Worm (Caenorhabditis elegans): ENCODE measurements around the gene hmit-1.3.

hmit-1.3 gene

DNA sequence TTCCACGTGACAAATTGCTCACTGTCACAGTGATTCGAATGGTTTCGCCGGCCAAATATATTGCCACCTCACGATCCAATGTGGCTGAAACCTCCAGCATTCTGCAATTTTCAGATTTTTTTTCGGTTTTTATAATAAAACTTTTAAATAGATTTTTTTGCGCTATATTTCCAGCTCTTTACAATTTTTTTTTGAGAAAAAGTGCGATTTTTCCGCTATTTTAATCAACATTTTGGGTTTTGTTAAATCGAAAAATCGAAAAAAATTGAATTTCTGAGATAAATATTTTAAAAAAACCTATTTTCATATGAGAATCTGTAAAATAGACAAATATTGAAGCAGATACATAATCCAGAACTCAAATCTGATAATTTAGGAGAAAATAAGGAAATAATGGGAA, 20.4 kb downstream of the hmit-1.3 start, which contains the start of gene M01F1.9:
TSS of gene M01F1.9 (minus strand) at position 101 of the 400 bp plus-strand sequence.
- TF ChIP-seq sdc-2 (tag; optimal IDR thresholded peaks at IDR 0.05): no peak
- no peak for TF ChIP-seq ztf-16 (tag; optimal IDR thresholded peaks at IDR 0.05)
- no peak for TF ChIP-seq sox-2 (GFP tag; IDR thresholded peaks at IDR 0.05)
- no peak for TF ChIP-seq pag-3 (tag; optimal IDR thresholded peaks at IDR 0.05; ENCODE audit: borderline replicate concordance)
- no peak for TF ChIP-seq hlh-13 (GFP tag; optimal IDR thresholded peaks at IDR 0.05)
- TF ChIP-seq pha-2 (tag; optimal IDR thresholded peaks at IDR 0.05): no peak
- no peak for TF ChIP-seq mec-3 (tag; optimal IDR thresholded peaks at IDR 0.05; ENCODE audit: borderline replicate concordance)
- no peak for TF ChIP-seq ceh-31 (tag; optimal IDR thresholded peaks at IDR 0.05)
- no peak for TF ChIP-seq T23F11.4 (GFP tag; optimal IDR thresholded peaks at IDR 0.05)
- TF ChIP-seq unc-86 (tag; optimal IDR thresholded peaks at IDR 0.05): no peak
- no peak for TF ChIP-seq lim-6 (tag; optimal IDR thresholded peaks at IDR 0.05)
- no peak for TF ChIP-seq ceh-14 (tag; optimal IDR thresholded peaks at IDR 0.05)
- no peak for TF ChIP-seq unc-3 (GFP tag; conservative IDR thresholded peaks at IDR 0.05)
- no peak for TF ChIP-seq unc-3 (tag; optimal IDR thresholded peaks at IDR 0.05)
- TF ChIP-seq hlh-6 (tag; optimal IDR thresholded peaks at IDR 0.05): no peak
- TF ChIP-seq ceh-9 (tag; optimal IDR thresholded peaks at IDR 0.05): no peak

ce11 chrIII:3493138-3493537, 26.3 kb downstream of the hmit-1.3 start, which contains the start of gene gly-14:
Gene gly-14, minus strand, starts transcription at chrIII:3493238.
- no peak for TF ChIP-seq pag-3 (tag; optimal IDR thresholded peaks at IDR 0.05; ENCODE audit: borderline replicate concordance)
- TF ChIP-seq mec-3 (tag; optimal IDR thresholded peaks at IDR 0.05; ENCODE audit: borderline replicate concordance): no peak
- no peak for TF ChIP-seq fax-1 (tag; optimal IDR thresholded peaks at IDR 0.05)
- TF ChIP-seq pax-1 (tag; optimal IDR thresholded peaks at IDR 0.05): no peak
- no peak for TF ChIP-seq ref-2 (tag; optimal IDR thresholded peaks at IDR 0.05)
- no peak for TF ChIP-seq ceh-6 (GFP tag; optimal IDR thresholded peaks at IDR 0.05)
- no peak for TF ChIP-seq hlh-8 (tag; optimal IDR thresholded peaks at IDR 0.05)

ce11 chrIII:3488224-3488623, 31.2 kb downstream of the hmit-1.3 start, which contains the start of gene C34C12.7:
Gene C34C12.7, minus strand, starts transcription at chrIII:3488341.
- TF ChIP-seq npax-4 (tag; optimal IDR thresholded peaks at IDR 0.05): no peak

DNA sequence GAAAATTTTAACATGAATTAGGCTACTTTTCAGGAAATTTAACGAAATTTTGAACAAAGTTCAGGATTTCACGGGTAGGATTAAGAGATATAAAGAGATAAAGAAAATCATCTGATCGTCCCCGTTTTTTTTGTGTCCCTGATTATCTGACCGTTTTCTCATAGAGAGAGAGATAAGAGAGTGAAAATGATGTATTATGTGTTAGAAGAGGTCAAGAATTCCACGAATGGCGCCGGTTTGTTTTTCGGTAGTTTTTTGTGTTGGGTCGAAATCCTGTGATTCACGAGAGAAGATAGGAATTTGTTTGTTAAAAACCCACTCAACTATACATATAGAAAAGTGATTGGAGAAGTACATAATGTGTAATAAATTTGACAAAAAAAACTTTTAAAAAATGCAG, 32.3 kb downstream of the hmit-1.3 start:
- TF ChIP-seq ref-2 (tag; optimal IDR thresholded peaks at IDR 0.05): no peak
- no peak for TF ChIP-seq hlh-6 (tag; optimal IDR thresholded peaks at IDR 0.05)
- no peak for TF ChIP-seq K02D7.2 (tag; optimal IDR thresholded peaks at IDR 0.05)
- no peak for TF ChIP-seq nhr-232 (tag; optimal IDR thresholded peaks at IDR 0.05)
- TF ChIP-seq eyg-1 (tag; optimal IDR thresholded peaks at IDR 0.05): no peak
- TF ChIP-seq sox-4 (tag; optimal IDR thresholded peaks at IDR 0.05): no peak
- TF ChIP-seq rnt-1 (tag; optimal IDR thresholded peaks at IDR 0.05): no peak
- no peak for TF ChIP-seq dmd-4 (tag; optimal IDR thresholded peaks at IDR 0.05; ENCODE audit: borderline replicate concordance)
- no peak for TF ChIP-seq elt-4 (tag; optimal IDR thresholded peaks at IDR 0.05)
- no peak for TF ChIP-seq ceh-19 (GFP tag; optimal IDR thresholded peaks at IDR 0.05)
- TF ChIP-seq K09A11.1 (tag; optimal IDR thresholded peaks at IDR 0.05; ENCODE audit: insufficient read depth): no peak
- no peak for TF ChIP-seq ceh-31 (tag; optimal IDR thresholded peaks at IDR 0.05)
- TF ChIP-seq C08G9.2 (tag; optimal IDR thresholded peaks at IDR 0.05): no peak
- TF ChIP-seq nfya-1 (tag; optimal IDR thresholded peaks at IDR 0.05): no peak
- no peak for TF ChIP-seq ttx-3 (tag; optimal IDR thresholded peaks at IDR 0.05)
- no peak for TF ChIP-seq ceh-22 (tag; optimal IDR thresholded peaks at IDR 0.05)
- no peak for TF ChIP-seq pqm-1 (tag; optimal IDR thresholded peaks at IDR 0.05)
- TF ChIP-seq tbx-7 (tag; optimal IDR thresholded peaks at IDR 0.05): no peak
- no peak for TF ChIP-seq ceh-30 (tag; optimal IDR thresholded peaks at IDR 0.05)
- TF ChIP-seq Y22D7AL.16 (tag; optimal IDR thresholded peaks at IDR 0.05): no peak
